ENCODE assay signal across 1 fruit fly cellular context in genomic region chr2L:12460767-12461739, dm6.
TF ChIP-seq lines count a peak whose summit lies in the region.

No protein-coding gene starts in this region.

TF ChIP-seq in whole organism, embryonic, 481 proteins besides CTCF, POLR2A, EP300 and RAD21 (continued from another document and continues in another):
- peak; percentile 32 for TF ChIP-seq eyg (GFP tag; optimal IDR thresholded peaks at IDR 0.05; lab: Kevin White, UChicago)
- TF ChIP-seq CG18619 (GFP tag; optimal IDR thresholded peaks at IDR 0.05; lab: Kevin White, UChicago): peak; percentile 75
- peak; percentile 93; the same call in 2 of the 4 replicates for TF ChIP-seq chinmo (GFP tag; IDR thresholded peaks at IDR 0.05; lab: Robert Waterston, UW; ENCODE audit: partially characterized antibody)
- peak; percentile 55 for TF ChIP-seq CG2116 (GFP tag; optimal IDR thresholded peaks at IDR 0.05; lab: Kevin White, UChicago)
- TF ChIP-seq cad (GFP tag; optimal IDR thresholded peaks at IDR 0.05; lab: Kevin White, UChicago): no peak
- TF ChIP-seq CG32532 (GFP tag; IDR thresholded peaks at IDR 0.05; lab: Robert Waterston, UW): peak; percentile 79
- peak; percentile 86 for TF ChIP-seq wek (GFP tag; optimal IDR thresholded peaks at IDR 0.05; lab: Kevin White, UChicago)
- no peak for TF ChIP-seq ase (GFP tag; IDR thresholded peaks at IDR 0.05; lab: Robert Waterston, UW)
- peak; percentile 82 for TF ChIP-seq CG17912 (GFP tag; optimal IDR thresholded peaks at IDR 0.05; lab: Kevin White, UChicago)
- no peak for TF ChIP-seq CG43689 (GFP tag; IDR thresholded peaks at IDR 0.05; lab: Robert Waterston, UW)
- TF ChIP-seq Abd-B (GFP tag; optimal IDR thresholded peaks at IDR 0.05; lab: Kevin White, UChicago): no peak
- peak; percentile 37; the same call in 1 of the 2 replicates for TF ChIP-seq hbn (GFP tag; IDR thresholded peaks at IDR 0.05; lab: Robert Waterston, UW; ENCODE audit: partially characterized antibody)
- TF ChIP-seq NC2β (GFP tag; optimal IDR thresholded peaks at IDR 0.05; lab: Kevin White, UChicago): peak; percentile 59
- peak; percentile 91 for TF ChIP-seq Fer1 (GFP tag; optimal IDR thresholded peaks at IDR 0.05; lab: Kevin White, UChicago)
- peak; percentile 86 for TF ChIP-seq ewg (GFP tag; optimal IDR thresholded peaks at IDR 0.05; lab: Kevin White, UChicago)
- no peak for TF ChIP-seq mam (GFP tag; optimal IDR thresholded peaks at IDR 0.05; lab: Kevin White, UChicago)
- TF ChIP-seq dan (GFP tag; IDR thresholded peaks at IDR 0.05; lab: Robert Waterston, UW): no peak
- TF ChIP-seq pho (GFP tag; optimal IDR thresholded peaks at IDR 0.05; lab: Kevin White, UChicago): peak; percentile 35
- no peak for TF ChIP-seq CG10565 (GFP tag; optimal IDR thresholded peaks at IDR 0.05; lab: Kevin White, UChicago)
- no peak for TF ChIP-seq CG8089 (GFP tag; optimal IDR thresholded peaks at IDR 0.05; lab: Kevin White, UChicago)
- no peak for TF ChIP-seq Dad (GFP tag; optimal IDR thresholded peaks at IDR 0.05; lab: Kevin White, UChicago)
- no peak for TF ChIP-seq Lim3 (GFP tag; IDR thresholded peaks at IDR 0.05; lab: Robert Waterston, UW)
- no peak for TF ChIP-seq CG8765 (GFP tag; IDR thresholded peaks at IDR 0.05; lab: Robert Waterston, UW)
- TF ChIP-seq org-1 (GFP tag; optimal IDR thresholded peaks at IDR 0.05; lab: Kevin White, UChicago): peak; percentile 67
- TF ChIP-seq crp (GFP tag; optimal IDR thresholded peaks at IDR 0.05; lab: Kevin White, UChicago): peak in 1 of 2 experiments; percentile 7
- TF ChIP-seq CG6813 (GFP tag; optimal IDR thresholded peaks at IDR 0.05; lab: Kevin White, UChicago): peak; percentile 89
- peak; percentile 13 for TF ChIP-seq CG30020 (tag; optimal IDR thresholded peaks at IDR 0.05; lab: Kevin White, UChicago)
- TF ChIP-seq D19B (GFP tag; optimal IDR thresholded peaks at IDR 0.05; lab: Kevin White, UChicago): peak; percentile 12
- TF ChIP-seq CG34224 (GFP tag; IDR thresholded peaks at IDR 0.05; lab: Robert Waterston, UW; ENCODE audit: partially characterized antibody): peak; percentile 46; the same call in 2 of the 3 replicates
- TF ChIP-seq vfl (GFP tag; optimal IDR thresholded peaks at IDR 0.05; lab: Kevin White, UChicago): no peak
- TF ChIP-seq CG4707 (GFP tag; optimal IDR thresholded peaks at IDR 0.05; lab: Kevin White, UChicago): peak; percentile 18
- TF ChIP-seq CG4424 (GFP tag; optimal IDR thresholded peaks at IDR 0.05; lab: Kevin White, UChicago): no peak
- TF ChIP-seq Eip74EF (GFP tag; optimal IDR thresholded peaks at IDR 0.05; lab: Kevin White, UChicago): peak in 1 of 2 experiments; percentile 59
- TF ChIP-seq Nf-YA (GFP tag; IDR thresholded peaks at IDR 0.05; lab: Robert Waterston, UW): no peak
- peak; percentile 83 for TF ChIP-seq Meics (GFP tag; optimal IDR thresholded peaks at IDR 0.05; lab: Kevin White, UChicago)
- peak; percentile 96 for TF ChIP-seq mirr (GFP tag; optimal IDR thresholded peaks at IDR 0.05; lab: Kevin White, UChicago)
- peak; percentile 88 for TF ChIP-seq Jarid2 (GFP tag; optimal IDR thresholded peaks at IDR 0.05; lab: Kevin White, UChicago)
- no peak for TF ChIP-seq phol (tag; optimal IDR thresholded peaks at IDR 0.05; lab: Kevin White, UChicago)
- TF ChIP-seq Doc2 (GFP tag; IDR thresholded peaks at IDR 0.05; lab: Robert Waterston, UW): no peak
- no peak for TF ChIP-seq CG8290 (GFP tag; optimal IDR thresholded peaks at IDR 0.05; lab: Kevin White, UChicago)
- peak; percentile 56 to 88 for TF ChIP-seq CG8290 (tag; optimal IDR thresholded peaks at IDR 0.05; lab: Kevin White, UChicago)
- no peak for TF ChIP-seq HLH4C (GFP tag; IDR thresholded peaks at IDR 0.05; lab: Robert Waterston, UW; ENCODE audit: partially characterized antibody)
- peak; percentile 46; the same call in 1 of the 2 replicates for TF ChIP-seq ranshi (GFP tag; IDR thresholded peaks at IDR 0.05; lab: Robert Waterston, UW)
- no peak for TF ChIP-seq CG8944 (GFP tag; optimal IDR thresholded peaks at IDR 0.05; lab: Kevin White, UChicago)
- no peak for TF ChIP-seq GATAe (GFP tag; conservative IDR thresholded peaks at IDR 0.05; lab: Robert Waterston, UW)
- peak; percentile 64 for TF ChIP-seq CG7271 (tag; optimal IDR thresholded peaks at IDR 0.05; lab: Kevin White, UChicago)
- TF ChIP-seq Dip3 (GFP tag; optimal IDR thresholded peaks at IDR 0.05; lab: Kevin White, UChicago): no peak
- TF ChIP-seq HmgZ (tag; optimal IDR thresholded peaks at IDR 0.05; lab: Kevin White, UChicago): peak; percentile 78
- TF ChIP-seq Dbx (GFP tag; IDR thresholded peaks at IDR 0.05; lab: Robert Waterston, UW): peak; percentile 72; the same call in 1 of the 3 replicates
- no peak for TF ChIP-seq dm (GFP tag; optimal IDR thresholded peaks at IDR 0.05; lab: Kevin White, UChicago)
- TF ChIP-seq CG31224 (GFP tag; IDR thresholded peaks at IDR 0.05; lab: Robert Waterston, UW): no peak; the same call in 1 of the 2 replicates
- no peak for TF ChIP-seq knrl (GFP tag; IDR thresholded peaks at IDR 0.05; lab: Robert Waterston, UW; ENCODE audit: partially characterized antibody)
- peak; percentile 48 for TF ChIP-seq ash1 (GFP tag; optimal IDR thresholded peaks at IDR 0.05; lab: Kevin White, UChicago)
- TF ChIP-seq CG10462 (GFP tag; optimal IDR thresholded peaks at IDR 0.05; lab: Kevin White, UChicago): peak; percentile 25
- no peak for TF ChIP-seq tx (GFP tag; optimal IDR thresholded peaks at IDR 0.05; lab: Kevin White, UChicago)
- no peak for TF ChIP-seq CG1792 (GFP tag; optimal IDR thresholded peaks at IDR 0.05; lab: Kevin White, UChicago)
- peak; percentile 94 for TF ChIP-seq CG34376 (GFP tag; optimal IDR thresholded peaks at IDR 0.05; lab: Kevin White, UChicago)
- TF ChIP-seq CG12155 (GFP tag; optimal IDR thresholded peaks at IDR 0.05; lab: Kevin White, UChicago): no peak
- TF ChIP-seq zfh2 (GFP tag; optimal IDR thresholded peaks at IDR 0.05; lab: Kevin White, UChicago): no peak
- TF ChIP-seq Ets97D (GFP tag; optimal IDR thresholded peaks at IDR 0.05; lab: Kevin White, UChicago): no peak
- TF ChIP-seq Lpt (GFP tag; optimal IDR thresholded peaks at IDR 0.05; lab: Kevin White, UChicago): no peak
- TF ChIP-seq CG12769 (tag; optimal IDR thresholded peaks at IDR 0.05; lab: Kevin White, UChicago): peak; percentile 56
- TF ChIP-seq CG7963 (GFP tag; IDR thresholded peaks at IDR 0.05; lab: Robert Waterston, UW; ENCODE audit: partially characterized antibody): 0 out of 3 replicates have a peak, but pooled peaks have one; percentile 33
- TF ChIP-seq CG14710 (tag; optimal IDR thresholded peaks at IDR 0.05; lab: Kevin White, UChicago): peak; percentile 44
- TF ChIP-seq CG42726 (GFP tag; IDR thresholded peaks at IDR 0.05; lab: Robert Waterston, UW; ENCODE audit: partially characterized antibody): peak; percentile 38; the same call in 1 of the 2 replicates
- TF ChIP-seq usp (GFP tag; optimal IDR thresholded peaks at IDR 0.05; lab: Kevin White, UChicago): no peak
- no peak for TF ChIP-seq ERR (GFP tag; optimal IDR thresholded peaks at IDR 0.05; lab: Kevin White, UChicago)
- TF ChIP-seq z (GFP tag; IDR thresholded peaks at IDR 0.05; lab: Robert Waterston, UW): peak; percentile 96
- peak; percentile 46; the same call in 1 of the 3 replicates for TF ChIP-seq CG11695 (GFP tag; IDR thresholded peaks at IDR 0.05; lab: Robert Waterston, UW)
- TF ChIP-seq CG6854 (GFP tag; optimal IDR thresholded peaks at IDR 0.05; lab: Kevin White, UChicago): peak; percentile 83
- no peak; the same call in 2 of the 3 replicates for TF ChIP-seq B-H1 (GFP tag; IDR thresholded peaks at IDR 0.05; lab: Robert Waterston, UW)
- peak; percentile 85 for TF ChIP-seq nom (GFP tag; optimal IDR thresholded peaks at IDR 0.05; lab: Kevin White, UChicago)
- no peak for TF ChIP-seq pum (GFP tag; optimal IDR thresholded peaks at IDR 0.05; lab: Kevin White, UChicago)
- TF ChIP-seq nerfin-1 (tag; optimal IDR thresholded peaks at IDR 0.05; lab: Kevin White, UChicago): peak; percentile 92
- peak; percentile 97 for TF ChIP-seq CG10543 (GFP tag; optimal IDR thresholded peaks at IDR 0.05; lab: Kevin White, UChicago)
- no peak for TF ChIP-seq CG9876 (GFP tag; optimal IDR thresholded peaks at IDR 0.05; lab: Kevin White, UChicago)
- TF ChIP-seq sd (tag; optimal IDR thresholded peaks at IDR 0.05; lab: Kevin White, UChicago): peak; percentile 95
- TF ChIP-seq az2 (GFP tag; optimal IDR thresholded peaks at IDR 0.05; lab: Kevin White, UChicago): no peak
- no peak for TF ChIP-seq CG11085 (GFP tag; IDR thresholded peaks at IDR 0.05; lab: Robert Waterston, UW)
- TF ChIP-seq jigr1 (GFP tag; IDR thresholded peaks at IDR 0.05; lab: Robert Waterston, UW): no peak
- peak; percentile 23 for TF ChIP-seq bigmax (GFP tag; optimal IDR thresholded peaks at IDR 0.05; lab: Kevin White, UChicago)
- no peak for TF ChIP-seq Ets65A (GFP tag; lab: Kevin White, UChicago)
- TF ChIP-seq CG4282 (GFP tag; optimal IDR thresholded peaks at IDR 0.05; lab: Kevin White, UChicago): no peak
- TF ChIP-seq fd102C (GFP tag; optimal IDR thresholded peaks at IDR 0.05; lab: Kevin White, UChicago): peak; percentile 72
- no peak for TF ChIP-seq esg (GFP tag; conservative IDR thresholded peaks at IDR 0.05; lab: Robert Waterston, UW)
- TF ChIP-seq oc (tag; optimal IDR thresholded peaks at IDR 0.05; lab: Kevin White, UChicago): peak; percentile 39
- TF ChIP-seq CG14667 (GFP tag; IDR thresholded peaks at IDR 0.05; lab: Robert Waterston, UW): no peak
- no peak for TF ChIP-seq repo (GFP tag; optimal IDR thresholded peaks at IDR 0.05; lab: Kevin White, UChicago)
- TF ChIP-seq lola (GFP tag; optimal IDR thresholded peaks at IDR 0.05; lab: Kevin White, UChicago): peak in 1 of 3 experiments; percentile 19
- peak; percentile 75 for TF ChIP-seq Max (GFP tag; optimal IDR thresholded peaks at IDR 0.05; lab: Kevin White, UChicago)
- no peak for TF ChIP-seq Hr39 (optimal IDR thresholded peaks at IDR 0.05; lab: Kevin White, UChicago)
- TF ChIP-seq Spps (tag; optimal IDR thresholded peaks at IDR 0.05; lab: Kevin White, UChicago): no peak
- 0 out of 2 replicates have a peak, but pooled peaks have one; percentile 13 for TF ChIP-seq slbo (GFP tag; IDR thresholded peaks at IDR 0.05; lab: Robert Waterston, UW)
- no peak for TF ChIP-seq fd96Cb (tag; optimal IDR thresholded peaks at IDR 0.05; lab: Kevin White, UChicago)
- no peak for TF ChIP-seq CG4820 (GFP tag; optimal IDR thresholded peaks at IDR 0.05; lab: Kevin White, UChicago)
- peak; percentile 77 for TF ChIP-seq Kr (GFP tag; optimal IDR thresholded peaks at IDR 0.05; lab: Kevin White, UChicago)
- TF ChIP-seq row (GFP tag; IDR thresholded peaks at IDR 0.05; lab: Robert Waterston, UW): 0 out of 3 replicates have a peak, but pooled peaks have one; percentile 22
- TF ChIP-seq bowl (GFP tag; IDR thresholded peaks at IDR 0.05; lab: Robert Waterston, UW): peak; percentile 64; the same call in 1 of the 2 replicates
- TF ChIP-seq bbx (GFP tag; IDR thresholded peaks at IDR 0.05; lab: Robert Waterston, UW; ENCODE audit: partially characterized antibody): peak; percentile 57; the same call in 1 of the 2 replicates
- TF ChIP-seq ro (GFP tag; IDR thresholded peaks at IDR 0.05; lab: Robert Waterston, UW): no peak
- TF ChIP-seq CG11696 (GFP tag; IDR thresholded peaks at IDR 0.05; lab: Robert Waterston, UW): 0 out of 2 replicates have a peak, but pooled peaks have one; percentile 38
- TF ChIP-seq lab (GFP tag; optimal IDR thresholded peaks at IDR 0.05; lab: Kevin White, UChicago): peak; percentile 94
- TF ChIP-seq H2.0 (GFP tag; IDR thresholded peaks at IDR 0.05; lab: Robert Waterston, UW): no peak
- TF ChIP-seq CG3995 (GFP tag; optimal IDR thresholded peaks at IDR 0.05; lab: Kevin White, UChicago): no peak
- peak; percentile 74 for TF ChIP-seq pros (GFP tag; optimal IDR thresholded peaks at IDR 0.05; lab: Kevin White, UChicago)
- no peak for TF ChIP-seq E2f1 (GFP tag; IDR thresholded peaks at IDR 0.05; lab: Robert Waterston, UW)
- no peak for TF ChIP-seq Optix (GFP tag; IDR thresholded peaks at IDR 0.05; lab: Robert Waterston, UW)
- TF ChIP-seq jumu (GFP tag; optimal IDR thresholded peaks at IDR 0.05; lab: Kevin White, UChicago): no peak
- TF ChIP-seq abd-A (tag; optimal IDR thresholded peaks at IDR 0.05; lab: Kevin White, UChicago): peak; percentile 99
- no peak for TF ChIP-seq ftz-f1 (GFP tag; optimal IDR thresholded peaks at IDR 0.05; lab: Kevin White, UChicago)
- TF ChIP-seq CG12391 (tag; optimal IDR thresholded peaks at IDR 0.05; lab: Kevin White, UChicago): peak; percentile 20
- TF ChIP-seq hb (GFP tag; IDR thresholded peaks at IDR 0.05; lab: Robert Waterston, UW; ENCODE audit: partially characterized antibody): no peak
- no peak for TF ChIP-seq Antp (GFP tag; optimal IDR thresholded peaks at IDR 0.05; lab: Kevin White, UChicago)
- TF ChIP-seq Dp (GFP tag; optimal IDR thresholded peaks at IDR 0.05; lab: Kevin White, UChicago): no peak
- TF ChIP-seq Taf1 (GFP tag; IDR thresholded peaks at IDR 0.05; lab: Robert Waterston, UW): no peak
- TF ChIP-seq Xrp1 (GFP tag; IDR thresholded peaks at IDR 0.05; lab: Robert Waterston, UW): peak; percentile 63
- peak; percentile 87 for TF ChIP-seq CG6765 (GFP tag; optimal IDR thresholded peaks at IDR 0.05; lab: Kevin White, UChicago)
- peak; percentile 74 for TF ChIP-seq CG5953 (GFP tag; IDR thresholded peaks at IDR 0.05; lab: Robert Waterston, UW)
- TF ChIP-seq ac (GFP tag; optimal IDR thresholded peaks at IDR 0.05; lab: Kevin White, UChicago): peak; percentile 72
- TF ChIP-seq cwo (GFP tag; optimal IDR thresholded peaks at IDR 0.05; lab: Kevin White, UChicago): peak; percentile 75
- TF ChIP-seq HLH54F (GFP tag; optimal IDR thresholded peaks at IDR 0.05; lab: Kevin White, UChicago): no peak
- TF ChIP-seq CG15479 (GFP tag; optimal IDR thresholded peaks at IDR 0.05; lab: Kevin White, UChicago): peak; percentile 85
- TF ChIP-seq croc (GFP tag; conservative IDR thresholded peaks at IDR 0.05; lab: Robert Waterston, UW): no peak
- peak; percentile 80; the same call in 1 of the 2 replicates for TF ChIP-seq Awh (GFP tag; IDR thresholded peaks at IDR 0.05; lab: Robert Waterston, UW)
- TF ChIP-seq CG6175 (GFP tag; IDR thresholded peaks at IDR 0.05; lab: Robert Waterston, UW): 0 out of 3 replicates have a peak, but pooled peaks have one; percentile 46
- peak; percentile 79 for TF ChIP-seq Atf6 (GFP tag; IDR thresholded peaks at IDR 0.05; lab: Robert Waterston, UW)
- TF ChIP-seq Scr (GFP tag; IDR thresholded peaks at IDR 0.05; lab: Robert Waterston, UW; ENCODE audit: partially characterized antibody): peak; percentile 27; the same call in 1 of the 2 replicates
- TF ChIP-seq cas (GFP tag; IDR thresholded peaks at IDR 0.05; lab: Robert Waterston, UW): peak; percentile 41; the same call in 1 of the 2 replicates
- peak; percentile 20 for TF ChIP-seq dmrt11E (tag; optimal IDR thresholded peaks at IDR 0.05; lab: Kevin White, UChicago)
- TF ChIP-seq Usf (GFP tag; optimal IDR thresholded peaks at IDR 0.05; lab: Kevin White, UChicago): no peak
